Fruit fly (Drosophila melanogaster): ENCODE data around the gene Mical.

The Mical gene

DNA sequence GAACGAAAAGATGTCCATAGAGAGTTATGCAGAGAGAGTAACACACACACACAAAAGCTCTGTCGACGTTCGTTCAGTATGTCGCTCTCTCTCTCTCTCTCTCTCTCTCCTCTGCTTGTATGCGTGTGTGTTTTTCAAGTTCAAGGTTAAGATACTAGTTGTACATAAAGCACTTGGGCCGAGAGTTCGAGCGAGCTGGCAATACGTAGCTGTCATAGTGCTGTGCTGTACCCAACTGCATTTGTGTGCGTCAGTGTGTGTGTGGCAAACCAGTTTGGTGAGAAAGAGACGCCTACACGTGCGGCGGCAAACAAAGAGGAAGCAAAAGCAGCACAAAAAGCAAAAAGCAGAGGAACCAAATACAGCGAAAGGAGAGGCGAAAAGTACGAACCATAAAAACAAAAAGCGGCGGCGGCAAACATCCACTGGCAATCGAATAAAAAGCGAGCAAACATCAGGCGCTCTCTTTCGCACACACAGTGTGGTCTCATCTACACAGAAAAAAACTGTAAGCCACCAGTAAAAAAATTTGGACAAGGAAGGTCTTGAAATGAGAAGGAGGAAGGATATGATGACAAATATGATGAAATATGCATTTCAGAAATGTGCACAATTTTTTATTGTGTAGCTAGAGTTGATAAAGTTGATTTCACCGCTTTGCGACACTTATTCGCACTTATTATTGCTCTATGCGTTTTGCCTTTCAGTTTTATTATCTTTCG lies 44.7 kb upstream of the Mical start (continued):
- peak; percentile 94 for TF ChIP-seq OdsH (GFP tag; optimal IDR thresholded peaks at IDR 0.05)
- peak; percentile 81 for TF ChIP-seq Jra (GFP tag; optimal IDR thresholded peaks at IDR 0.05)
- TF ChIP-seq Hnf4 (GFP tag; optimal IDR thresholded peaks at IDR 0.05), result peak; percentile 92
- TF ChIP-seq Dfd (GFP tag; optimal IDR thresholded peaks at IDR 0.05), result no peak

DNA sequence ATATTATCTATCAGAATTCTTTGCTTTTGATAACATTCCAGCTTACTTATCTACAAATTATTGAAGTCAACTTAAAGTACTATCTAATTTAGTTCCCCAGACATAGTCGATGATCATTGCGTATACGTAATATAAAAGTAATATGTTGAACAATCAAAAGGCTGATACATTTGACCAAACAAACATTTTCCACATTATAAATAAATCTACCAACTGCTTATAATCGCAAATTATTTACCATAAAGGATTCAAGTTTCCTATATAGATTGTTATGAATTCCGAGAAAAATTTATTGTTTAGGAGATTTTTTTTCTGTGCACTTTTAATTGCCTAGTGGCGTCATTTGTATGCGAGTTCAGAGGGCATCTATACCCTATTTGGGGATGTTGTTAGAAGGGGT lies 44.0 kb upstream of the Mical start:
- TF ChIP-seq tai (GFP tag; optimal IDR thresholded peaks at IDR 0.05) (peak; percentile 18), dsf (GFP tag; optimal IDR thresholded peaks at IDR 0.05; ENCODE audit: borderline replicate concordance) (no peak)

DNA sequence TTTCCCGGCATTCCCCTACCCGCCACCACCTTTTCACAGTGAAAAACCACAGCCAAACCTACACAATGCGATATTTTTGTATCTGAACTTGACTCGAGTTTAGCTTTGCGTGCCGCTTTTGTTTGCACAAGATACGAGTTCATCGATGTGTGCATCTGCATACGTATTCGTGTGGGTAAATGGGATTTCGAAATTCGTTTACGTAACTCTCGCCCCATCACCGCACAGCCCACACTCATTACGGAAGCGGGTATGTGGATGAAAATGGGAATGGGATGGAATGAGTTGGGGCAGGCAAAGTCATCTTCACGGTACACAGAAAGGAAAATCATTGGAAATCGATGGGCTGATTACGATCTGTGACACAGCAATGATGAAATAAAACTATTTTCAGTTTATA lies 43.5 kb upstream of the Mical start:
- no peak for TF ChIP-seq tai (GFP tag; optimal IDR thresholded peaks at IDR 0.05)
- no peak for TF ChIP-seq jim (GFP tag; optimal IDR thresholded peaks at IDR 0.05)
- TF ChIP-seq dl (GFP tag; optimal IDR thresholded peaks at IDR 0.05; ENCODE audit: insufficient read depth in 1 of 2, partially characterized antibody in 2 of 2), result no peak
- TF ChIP-seq pan (optimal IDR thresholded peaks at IDR 0.05), result no peak
- no peak for TF ChIP-seq Sp1 (GFP tag; optimal IDR thresholded peaks at IDR 0.05)
- TF ChIP-seq Rel (GFP tag; optimal IDR thresholded peaks at IDR 0.05), result no peak
- no peak for TF ChIP-seq Rel (tag; optimal IDR thresholded peaks at IDR 0.05)
- no peak for TF ChIP-seq Vsx2 (GFP tag; optimal IDR thresholded peaks at IDR 0.05; ENCODE audit: partially characterized antibody)

DNA sequence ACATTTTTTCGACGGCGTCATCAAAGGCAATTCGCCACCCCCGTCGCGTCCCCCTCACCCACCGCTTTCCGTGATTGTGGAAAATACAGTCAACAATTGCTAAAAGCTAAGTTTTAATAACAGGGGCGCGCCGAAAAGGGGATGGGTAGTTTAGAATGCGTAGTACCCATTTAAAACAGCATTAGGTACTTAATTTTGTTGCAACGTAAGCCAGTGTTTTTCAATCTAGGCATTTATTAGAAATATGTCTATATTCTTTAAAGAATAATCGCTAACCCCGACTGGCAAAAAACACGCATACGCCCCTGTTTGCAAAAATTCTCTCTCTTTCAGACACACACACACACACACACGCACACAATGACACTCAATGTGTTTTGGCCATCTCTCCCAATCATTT lies 42.2 kb upstream of the Mical start:
- TF ChIP-seq pan (optimal IDR thresholded peaks at IDR 0.05) (no peak), Sp1 (GFP tag; optimal IDR thresholded peaks at IDR 0.05) (peak; percentile 91), N (GFP tag; optimal IDR thresholded peaks at IDR 0.05) (no peak), fru (GFP tag; optimal IDR thresholded peaks at IDR 0.05) (peak; percentile 95), jim (GFP tag; optimal IDR thresholded peaks at IDR 0.05) (no peak), CG9705 (GFP tag; optimal IDR thresholded peaks at IDR 0.05) (peak; percentile 65), foxo (GFP tag; optimal IDR thresholded peaks at IDR 0.05) (peak; percentile 43 to 97), usp (GFP tag; optimal IDR thresholded peaks at IDR 0.05) (no peak), Mio (GFP tag; optimal IDR thresholded peaks at IDR 0.05) (peak; percentile 80), h (GFP tag; optimal IDR thresholded peaks at IDR 0.05) (peak; percentile 95), rgr (GFP tag; optimal IDR thresholded peaks at IDR 0.05) (peak; percentile 96), br (GFP tag; optimal IDR thresholded peaks at IDR 0.05) (peak; percentile 92), lola (GFP tag; optimal IDR thresholded peaks at IDR 0.05) (no peak), sv (GFP tag; optimal IDR thresholded peaks at IDR 0.05) (no peak), Abd-B (GFP tag; optimal IDR thresholded peaks at IDR 0.05) (no peak), Myc (optimal IDR thresholded peaks at IDR 0.05) (no peak), CG32264 (GFP tag; optimal IDR thresholded peaks at IDR 0.05) (peak; percentile 72), sage (GFP tag; optimal IDR thresholded peaks at IDR 0.05) (peak; percentile 84), CrebA (GFP tag; optimal IDR thresholded peaks at IDR 0.05; ENCODE audit: borderline replicate concordance) (peak; percentile 67), dl (GFP tag; optimal IDR thresholded peaks at IDR 0.05; ENCODE audit: insufficient read depth in 1 of 2, partially characterized antibody in 2 of 2) (no peak), Dif (GFP tag; optimal IDR thresholded peaks at IDR 0.05; ENCODE audit: partially characterized antibody) (no peak), Hnf4 (GFP tag; optimal IDR thresholded peaks at IDR 0.05) (peak; percentile 88), HLH106 (tag; optimal IDR thresholded peaks at IDR 0.05) (peak; percentile 94), GATAd (GFP tag; optimal IDR thresholded peaks at IDR 0.05) (no peak), Hr78 (GFP tag; optimal IDR thresholded peaks at IDR 0.05) (no peak), Jra (GFP tag; optimal IDR thresholded peaks at IDR 0.05) (peak; percentile 83), Vsx2 (GFP tag; optimal IDR thresholded peaks at IDR 0.05; ENCODE audit: partially characterized antibody) (no peak), Dfd (GFP tag; optimal IDR thresholded peaks at IDR 0.05) (peak; percentile 88), tai (GFP tag; optimal IDR thresholded peaks at IDR 0.05) (peak; percentile 86), ey (GFP tag; optimal IDR thresholded peaks at IDR 0.05) (peak; percentile 96), dsf (GFP tag; optimal IDR thresholded peaks at IDR 0.05; ENCODE audit: borderline replicate concordance) (peak; percentile 70), dmrt93B (GFP tag; optimal IDR thresholded peaks at IDR 0.05) (peak; percentile 90), OdsH (GFP tag; optimal IDR thresholded peaks at IDR 0.05) (peak; percentile 95), Hr83 (GFP tag; optimal IDR thresholded peaks at IDR 0.05; ENCODE audit: poor library complexity, severe bottlenecking) (peak; percentile 25), woc (GFP tag; optimal IDR thresholded peaks at IDR 0.05) (peak; percentile 77), Rel (GFP tag; optimal IDR thresholded peaks at IDR 0.05) (no peak), Rel (tag; optimal IDR thresholded peaks at IDR 0.05) (peak; percentile 64), brk (GFP tag; optimal IDR thresholded peaks at IDR 0.05) (peak; percentile 30), psq (GFP tag; optimal IDR thresholded peaks at IDR 0.05) (peak; percentile 89)

Data from whole organism, wandering third instar larva.